Fruit fly (Drosophila melanogaster): ENCODE data around the gene CG15011.

The CG15011 gene

dm6 chr3L:4254301-4254834 lies 4.6 kb downstream of the CG15011 start, which contains the start of the genes ago and CG1265 (continued):
- TF ChIP-seq CG11294 (GFP tag; IDR thresholded peaks at IDR 0.05) (no peak), acj6 (GFP tag; optimal IDR thresholded peaks at IDR 0.05) (peak; percentile 42), Gug (GFP tag; IDR thresholded peaks at IDR 0.05) (no peak), CG8632 (GFP tag; optimal IDR thresholded peaks at IDR 0.05) (peak; percentile 51), eg (GFP tag; IDR thresholded peaks at IDR 0.05) (no peak), cyc (GFP tag; optimal IDR thresholded peaks at IDR 0.05) (peak; percentile 18), Sox15 (GFP tag; optimal IDR thresholded peaks at IDR 0.05) (no peak), Ets21C (GFP tag; optimal IDR thresholded peaks at IDR 0.05) (no peak), vri (GFP tag; optimal IDR thresholded peaks at IDR 0.05) (no peak), dsx (GFP tag; optimal IDR thresholded peaks at IDR 0.05; ENCODE audit: poor library complexity, severe bottlenecking) (no peak), pdm3 (GFP tag; optimal IDR thresholded peaks at IDR 0.05) (peak; percentile 21), CG16779 (tag; optimal IDR thresholded peaks at IDR 0.05) (no peak), Hr39 (GFP tag; optimal IDR thresholded peaks at IDR 0.05) (peak; percentile 31), Blimp-1 (GFP tag; optimal IDR thresholded peaks at IDR 0.05) (no peak)

dm6 chr3L:4253611-4254300 lies 5.2 kb downstream of the CG15011 start:
- TF ChIP-seq salr (GFP tag; optimal IDR thresholded peaks at IDR 0.05) (no peak), fkh (GFP tag; optimal IDR thresholded peaks at IDR 0.05) (peak; percentile 73), CG4318 (GFP tag; optimal IDR thresholded peaks at IDR 0.05) (no peak), Eip78C (GFP tag) (peak; percentile 44), svp (GFP tag) (peak; percentile 92), CG10669 (GFP tag; optimal IDR thresholded peaks at IDR 0.05) (no peak), Eip75B (GFP tag; optimal IDR thresholded peaks at IDR 0.05) (no peak), dsx (GFP tag; optimal IDR thresholded peaks at IDR 0.05; ENCODE audit: poor library complexity, severe bottlenecking) (peak; percentile 66), fd59A (GFP tag; optimal IDR thresholded peaks at IDR 0.05) (no peak), Sox102F (GFP tag; optimal IDR thresholded peaks at IDR 0.05) (no peak), CG6854 (GFP tag; optimal IDR thresholded peaks at IDR 0.05) (no peak), CG11294 (GFP tag; IDR thresholded peaks at IDR 0.05) (no peak), CG3919 (GFP tag; optimal IDR thresholded peaks at IDR 0.05) (no peak), Sox14 (GFP tag; optimal IDR thresholded peaks at IDR 0.05) (peak; percentile 38), fd85E (GFP tag; optimal IDR thresholded peaks at IDR 0.05) (no peak)

dm6 chr3L:4252862-4253610 lies 5.9 kb downstream of the CG15011 start:
- no peak for TF ChIP-seq Blimp-1 (GFP tag; optimal IDR thresholded peaks at IDR 0.05)
- TF ChIP-seq CG6792 (GFP tag; optimal IDR thresholded peaks at IDR 0.05) = peak; percentile 50
- peak; percentile 33 for TF ChIP-seq CG32006 (GFP tag; optimal IDR thresholded peaks at IDR 0.05)
- TF ChIP-seq CG10631 (GFP tag; optimal IDR thresholded peaks at IDR 0.05) = peak; percentile 30
- no peak for TF ChIP-seq CG15336 (GFP tag; IDR thresholded peaks at IDR 0.05)
- no peak for TF ChIP-seq CG31627 (GFP tag; optimal IDR thresholded peaks at IDR 0.05)
- no peak for TF ChIP-seq Gug (GFP tag; IDR thresholded peaks at IDR 0.05)
- no peak for TF ChIP-seq Eip75B (GFP tag; optimal IDR thresholded peaks at IDR 0.05)
- TF ChIP-seq dac (GFP tag; optimal IDR thresholded peaks at IDR 0.05) = no peak
- TF ChIP-seq Ets96B (tag; optimal IDR thresholded peaks at IDR 0.05) = peak; percentile 0
- TF ChIP-seq CG3919 (GFP tag; optimal IDR thresholded peaks at IDR 0.05) = peak; percentile 25
- no peak for TF ChIP-seq fkh (GFP tag; optimal IDR thresholded peaks at IDR 0.05)
- TF ChIP-seq CG4318 (GFP tag; optimal IDR thresholded peaks at IDR 0.05) = no peak
- no peak for TF ChIP-seq esn (GFP tag; optimal IDR thresholded peaks at IDR 0.05)
- TF ChIP-seq CG8319 (GFP tag; optimal IDR thresholded peaks at IDR 0.05) = peak; percentile 21
- TF ChIP-seq Sox14 (GFP tag; optimal IDR thresholded peaks at IDR 0.05) = peak; percentile 53
- TF ChIP-seq Eip78C (GFP tag) = peak; percentile 72
- no peak for TF ChIP-seq achi (GFP tag; optimal IDR thresholded peaks at IDR 0.05)
- peak; percentile 69 for TF ChIP-seq vri (GFP tag; optimal IDR thresholded peaks at IDR 0.05)
- TF ChIP-seq CG8119 (GFP tag; IDR thresholded peaks at IDR 0.05) = no peak
- TF ChIP-seq Eip93F (GFP tag; optimal IDR thresholded peaks at IDR 0.05) = no peak
- TF ChIP-seq spab (GFP tag; optimal IDR thresholded peaks at IDR 0.05) = peak; percentile 16
- TF ChIP-seq CG6854 (GFP tag; optimal IDR thresholded peaks at IDR 0.05) = no peak
- TF ChIP-seq fd59A (GFP tag; optimal IDR thresholded peaks at IDR 0.05) = peak; percentile 25
- TF ChIP-seq svp (GFP tag) = peak; percentile 95
- TF ChIP-seq acj6 (GFP tag; optimal IDR thresholded peaks at IDR 0.05) = peak; percentile 9
- TF ChIP-seq dsx (GFP tag; optimal IDR thresholded peaks at IDR 0.05; ENCODE audit: poor library complexity, severe bottlenecking) = no peak
- TF ChIP-seq net (GFP tag; optimal IDR thresholded peaks at IDR 0.05) = peak; percentile 30
- peak in 1 of 2 experiments; percentile 6 for TF ChIP-seq ss (GFP tag; optimal IDR thresholded peaks at IDR 0.05)
- TF ChIP-seq CG6163 (GFP tag; IDR thresholded peaks at IDR 0.05) = peak; percentile 33; the same call in 1 of the 3 replicates
- TF ChIP-seq Ets21C (GFP tag; optimal IDR thresholded peaks at IDR 0.05) = peak; percentile 9
